Worm (Caenorhabditis elegans): ENCODE measurements around the gene T12G3.6.

DNA sequence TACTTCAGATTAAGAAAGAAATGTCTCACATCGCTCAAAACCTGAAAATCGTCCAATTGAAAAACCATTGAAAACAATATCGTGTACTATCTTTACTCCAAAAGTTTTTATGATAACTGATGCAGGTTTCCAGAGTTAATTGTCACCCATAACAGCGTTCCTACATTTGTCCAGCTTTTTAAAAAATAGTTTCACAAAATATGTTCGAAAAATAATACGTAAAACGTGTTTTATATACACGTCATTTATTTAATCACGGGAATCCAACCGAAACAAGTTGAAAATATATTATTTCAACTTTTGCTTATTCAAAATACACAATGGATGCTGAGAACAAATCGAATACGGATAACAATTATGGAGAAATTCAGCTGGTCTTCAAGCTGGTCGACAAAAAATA, 44.4 kb upstream of the T12G3.6 start, which contains the start of gene K08E4.7:
- TF ChIP-seq F49E8.2 (tag; optimal IDR thresholded peaks at IDR 0.05; ENCODE audit: borderline replicate concordance) = no peak
- TF ChIP-seq spr-1 (tag; optimal IDR thresholded peaks at IDR 0.05) = no peak
- TF ChIP-seq T26A8.4 (GFP tag; IDR thresholded peaks at IDR 0.05) = no peak
- TF ChIP-seq nhr-77 (tag; optimal IDR thresholded peaks at IDR 0.05) = no peak
- no peak for TF ChIP-seq pha-4 (GFP tag; IDR thresholded peaks at IDR 0.05)
- no peak for TF ChIP-seq pha-4 (tag; optimal IDR thresholded peaks at IDR 0.05)
- TF ChIP-seq daf-12 (tag; optimal IDR thresholded peaks at IDR 0.05) = no peak
- TF ChIP-seq lin-13 (GFP tag; optimal IDR thresholded peaks at IDR 0.05) = no peak
- no peak for TF ChIP-seq Y5F2A.4 (GFP tag; optimal IDR thresholded peaks at IDR 0.05)
- no peak for TF ChIP-seq lsy-2 (tag; optimal IDR thresholded peaks at IDR 0.05)

Measured in whole organism, L4 larva.